Worm (Caenorhabditis elegans): ENCODE measurements around the gene evl-20.

ce11 chrII:8440097-8440496 is 4.0 kb upstream of the evl-20 start:
- no peak for TF ChIP-seq nhr-28 (tag; optimal IDR thresholded peaks at IDR 0.05)
- TF ChIP-seq nfya-1 (tag; optimal IDR thresholded peaks at IDR 0.05; ENCODE audit: insufficient read depth), result no peak
- TF ChIP-seq nhr-43 (tag; optimal IDR thresholded peaks at IDR 0.05; ENCODE audit: poor library complexity, severe bottlenecking), result peak; percentile 51
- no peak for TF ChIP-seq ceh-82 (tag; optimal IDR thresholded peaks at IDR 0.05)
- TF ChIP-seq ama-1 (optimal IDR thresholded peaks at IDR 0.05), result no peak
- TF ChIP-seq snpc-4 (tag; optimal IDR thresholded peaks at IDR 0.05), result no peak
- TF ChIP-seq ceh-16 (tag; optimal IDR thresholded peaks at IDR 0.05), result no peak
- no peak for TF ChIP-seq nhr-11 (tag; optimal IDR thresholded peaks at IDR 0.05)

All from whole organism, L3 larva.